Worm (Caenorhabditis elegans): ENCODE measurements around the gene aman-2.

- no peak for TF ChIP-seq ceh-16 (tag; optimal IDR thresholded peaks at IDR 0.05)
- no peak for TF ChIP-seq skn-1 (tag; optimal IDR thresholded peaks at IDR 0.05)
- no peak for TF ChIP-seq ama-1 (optimal IDR thresholded peaks at IDR 0.05)
- TF ChIP-seq fkh-10 (GFP tag; optimal IDR thresholded peaks at IDR 0.05), result no peak
Measured at ce11 chrV:11879732-11880131, 53.3 kb downstream of the aman-2 start, which contains the start of gene sulp-5.
